Worm (Caenorhabditis elegans): ENCODE data around the gene F26F2.4.
"Not testable (repeated sequence)": the region's sequence is repeated elsewhere in the genome, so short reads cannot be mapped to it uniquely, and the experiment has no call there.

F26F2.4 gene

DNA sequence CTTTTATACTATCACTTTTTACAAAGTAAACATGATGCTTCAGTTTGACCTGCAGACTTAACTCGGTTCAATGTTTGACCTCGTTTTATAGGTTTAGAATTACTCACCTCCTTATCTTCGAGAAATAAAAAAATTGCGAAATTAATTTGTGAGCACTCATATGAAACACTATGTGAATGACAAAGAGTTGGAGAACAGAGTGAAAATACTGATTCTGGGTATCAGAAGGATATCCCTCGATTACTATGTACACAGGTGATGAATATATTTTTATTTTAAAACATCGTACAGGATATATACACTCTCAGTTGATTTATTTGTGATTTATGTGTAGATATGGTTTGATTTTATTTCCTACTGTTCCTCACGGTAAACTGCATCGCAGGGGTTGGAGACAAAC, 12.8 kb upstream of the F26F2.4 start, which contains the start of gene Y38H6C.23:
Y38H6C.23 (minus strand) TSS at position 101 of the 400 bp plus-strand sequence.
- no peak for TF ChIP-seq lin-13 (GFP tag; optimal IDR thresholded peaks at IDR 0.05)
- TF ChIP-seq ztf-11 (tag; optimal IDR thresholded peaks at IDR 0.05): no peak
- no peak for TF ChIP-seq peb-1 (tag; optimal IDR thresholded peaks at IDR 0.05)
- no peak for TF ChIP-seq R02D3.7 (tag; optimal IDR thresholded peaks at IDR 0.05)
- TF ChIP-seq dmd-4 (tag; optimal IDR thresholded peaks at IDR 0.05): no peak
- TF ChIP-seq mbf-1 (tag; optimal IDR thresholded peaks at IDR 0.05): no peak
- no peak for TF ChIP-seq ceh-82 (tag; optimal IDR thresholded peaks at IDR 0.05)
- TF ChIP-seq nhr-77 (tag; optimal IDR thresholded peaks at IDR 0.05): no peak

DNA sequence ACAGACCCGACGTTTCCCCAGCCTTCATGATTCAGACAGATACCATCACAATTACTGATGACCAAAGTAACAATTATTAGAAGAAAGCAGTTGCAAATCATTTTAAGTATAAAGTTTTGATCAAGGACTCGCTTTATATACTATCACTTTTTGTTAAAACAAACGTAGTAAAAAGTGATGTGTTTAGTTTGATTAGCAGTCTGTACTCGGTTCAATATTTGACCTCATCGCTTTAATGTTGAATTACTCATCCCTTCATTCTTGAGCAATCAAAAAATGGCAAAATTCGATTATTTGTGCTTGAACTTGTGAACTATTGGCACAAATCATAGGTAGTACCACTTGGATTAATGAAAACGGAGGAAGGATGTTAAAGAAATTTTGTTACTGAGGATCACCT, 10.8 kb upstream of the F26F2.4 start, which contains the start of gene abf-4:
abf-4 (minus strand) TSS at position 101 of the 400 bp plus-strand sequence.
- TF ChIP-seq sma-3 (GFP tag; optimal IDR thresholded peaks at IDR 0.05) (no peak), mbf-1 (tag; optimal IDR thresholded peaks at IDR 0.05) (no peak), ama-1 (optimal IDR thresholded peaks at IDR 0.05) (no peak), nhr-21 (tag; optimal IDR thresholded peaks at IDR 0.05) (no peak), sma-9 (GFP tag; optimal IDR thresholded peaks at IDR 0.05) (no peak), sma-9 (tag; optimal IDR thresholded peaks at IDR 0.05) (no peak), nhr-6 (tag; optimal IDR thresholded peaks at IDR 0.05) (no peak), lin-11 (tag; optimal IDR thresholded peaks at IDR 0.05) (no peak), elt-3 (tag; optimal IDR thresholded peaks at IDR 0.05) (no peak), nhr-23 (tag; optimal IDR thresholded peaks at IDR 0.05) (no peak), unc-55 (GFP tag; optimal IDR thresholded peaks at IDR 0.05) (no peak), unc-62 (GFP tag; optimal IDR thresholded peaks at IDR 0.05) (no peak), mdl-1 (tag; optimal IDR thresholded peaks at IDR 0.05) (no peak), Y55F3AM.14 (GFP tag; optimal IDR thresholded peaks at IDR 0.05) (no peak), unc-39 (tag; optimal IDR thresholded peaks at IDR 0.05) (no peak), ztf-1 (GFP tag; conservative IDR thresholded peaks at IDR 0.05) (no peak), aly-2 (tag; optimal IDR thresholded peaks at IDR 0.05) (no peak)

DNA sequence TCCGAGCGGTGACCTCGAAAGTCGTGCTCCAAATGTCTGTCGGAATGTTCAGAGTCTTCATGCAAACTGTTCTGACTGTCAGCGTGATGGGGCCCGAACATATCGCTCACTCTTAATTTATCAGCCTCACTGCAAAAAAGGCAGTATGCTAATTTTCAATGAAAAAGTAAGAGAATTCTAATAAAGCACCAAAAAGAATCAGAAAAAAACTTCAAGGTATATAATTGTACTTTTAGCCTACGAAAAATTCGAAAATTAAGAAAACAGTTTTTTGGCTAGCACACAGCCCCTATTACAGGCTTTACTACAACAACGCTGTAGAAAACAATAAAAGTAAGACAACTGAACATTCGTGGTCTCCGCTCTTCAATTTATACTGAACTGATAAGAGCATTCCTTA, 7.3 kb upstream of the F26F2.4 start, which contains the start of gene F26F2.1:
F26F2.1 (minus strand) TSS at position 101 of the 400 bp plus-strand sequence.
- no peak for TF ChIP-seq fos-1 (tag; optimal IDR thresholded peaks at IDR 0.05)
- TF ChIP-seq nhr-25 (tag; optimal IDR thresholded peaks at IDR 0.05): no peak
- TF ChIP-seq unc-55 (GFP tag; optimal IDR thresholded peaks at IDR 0.05): no peak
- TF ChIP-seq unc-39 (tag; optimal IDR thresholded peaks at IDR 0.05): no peak
- TF ChIP-seq elt-3 (tag; optimal IDR thresholded peaks at IDR 0.05): no peak
- no peak for TF ChIP-seq nhr-11 (tag; optimal IDR thresholded peaks at IDR 0.05)
- no peak for TF ChIP-seq nhr-21 (tag; optimal IDR thresholded peaks at IDR 0.05)
- TF ChIP-seq sma-9 (GFP tag; optimal IDR thresholded peaks at IDR 0.05): no peak
- no peak for TF ChIP-seq sma-9 (tag; optimal IDR thresholded peaks at IDR 0.05)
- TF ChIP-seq R02D3.7 (tag; optimal IDR thresholded peaks at IDR 0.05): no peak
- TF ChIP-seq elt-1 (tag; optimal IDR thresholded peaks at IDR 0.05): no peak
- no peak for TF ChIP-seq nhr-6 (tag; optimal IDR thresholded peaks at IDR 0.05)
- no peak for TF ChIP-seq nhr-12 (tag; optimal IDR thresholded peaks at IDR 0.05)
- TF ChIP-seq nhr-10 (tag; optimal IDR thresholded peaks at IDR 0.05): no peak
- TF ChIP-seq crh-2 (tag; optimal IDR thresholded peaks at IDR 0.05): no peak
- no peak for TF ChIP-seq ztf-4 (tag; optimal IDR thresholded peaks at IDR 0.05)
- TF ChIP-seq dmd-4 (tag; optimal IDR thresholded peaks at IDR 0.05): no peak
- no peak for TF ChIP-seq gmeb-1 (tag; optimal IDR thresholded peaks at IDR 0.05)
- no peak for TF ChIP-seq F13H6.1 (tag; optimal IDR thresholded peaks at IDR 0.05)
- TF ChIP-seq sem-4 (tag; optimal IDR thresholded peaks at IDR 0.05): no peak
- TF ChIP-seq ama-1 (optimal IDR thresholded peaks at IDR 0.05): no peak

DNA sequence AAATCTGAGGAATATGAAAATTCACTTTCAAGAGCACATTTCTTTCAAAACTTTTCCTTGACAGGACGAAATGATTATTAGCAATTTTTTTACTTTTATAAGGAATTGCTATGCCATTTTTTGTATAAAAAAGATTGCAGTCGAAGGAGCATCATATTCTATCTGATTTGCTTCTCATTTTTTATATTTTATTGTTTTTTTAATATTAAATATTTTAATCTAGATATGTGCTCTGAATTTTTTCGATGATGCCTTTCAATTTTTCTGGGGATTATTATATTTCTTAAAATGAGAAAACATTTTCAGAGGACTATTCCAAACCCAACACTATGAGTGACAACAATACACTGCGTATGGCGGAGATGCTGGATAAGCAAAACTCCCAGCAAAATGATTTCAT, 5.0 kb upstream of the F26F2.4 start, which contains the start of gene F26F2.13:
F26F2.13 (plus strand) TSS at position 301 of the 400 bp plus-strand sequence.
- TF ChIP-seq lsy-2, ztf-11, dmd-4 (tag; optimal IDR thresholded peaks at IDR 0.05): not testable (repeated sequence)

DNA sequence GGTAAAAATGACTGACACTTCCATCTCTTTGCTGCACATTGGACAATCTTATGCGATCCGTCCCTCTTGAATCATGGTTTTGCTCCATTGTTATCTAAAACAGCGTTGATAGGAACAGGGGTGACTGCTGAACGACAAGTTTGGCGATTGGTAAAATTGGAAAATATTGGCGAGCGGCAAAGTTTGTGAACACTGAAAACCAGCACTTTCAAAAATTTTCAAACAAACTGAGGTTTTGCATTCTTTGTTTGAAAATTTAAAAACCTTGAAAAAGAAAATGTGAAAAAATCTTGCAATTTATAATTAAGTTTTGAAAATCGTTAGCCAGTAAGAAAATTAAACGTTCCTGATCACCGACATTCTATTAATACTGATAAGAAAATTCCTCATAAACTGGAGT, 2.6 kb upstream of the F26F2.4 start, which contains the start of gene F26F2.3:
F26F2.3 (minus strand) TSS at position 101 of the 400 bp plus-strand sequence.
- TF ChIP-seq mdl-1 (tag; optimal IDR thresholded peaks at IDR 0.05): no peak
- TF ChIP-seq snpc-4 (tag; optimal IDR thresholded peaks at IDR 0.05): no peak
- TF ChIP-seq nhr-21 (tag; optimal IDR thresholded peaks at IDR 0.05): no peak
- no peak for TF ChIP-seq alr-1 (tag; optimal IDR thresholded peaks at IDR 0.05)
- TF ChIP-seq lin-11 (tag; optimal IDR thresholded peaks at IDR 0.05): no peak
- TF ChIP-seq dmd-4 (tag; optimal IDR thresholded peaks at IDR 0.05): no peak
- TF ChIP-seq lsy-2 (tag; optimal IDR thresholded peaks at IDR 0.05): no peak

All from whole organism, L2 larva.